Worm (Caenorhabditis elegans): ENCODE results near the gene T02G5.7.

DNA sequence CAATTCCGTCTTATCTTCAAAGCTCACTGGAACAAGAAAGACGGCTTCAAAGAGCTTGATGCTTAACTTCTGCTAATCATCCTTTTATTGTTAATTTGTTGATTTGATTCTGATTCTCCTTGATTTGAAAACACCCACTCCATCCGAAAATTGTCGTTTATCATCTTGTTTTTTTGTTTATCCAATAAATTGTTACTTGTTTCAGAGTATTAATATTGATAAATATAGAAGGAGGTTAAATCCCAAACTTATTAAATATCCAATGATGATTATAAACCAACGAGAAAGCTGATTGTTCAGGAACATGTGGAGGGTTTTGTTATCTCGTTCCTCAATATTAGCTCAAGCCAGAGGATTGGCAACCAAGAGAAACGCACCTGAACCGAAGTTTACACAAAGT is 37.4 kb downstream of the T02G5.7 start, which contains the start of gene F10E7.6:
- TF ChIP-seq pha-2 (tag; optimal IDR thresholded peaks at IDR 0.05) (no peak), ceh-6 (GFP tag; optimal IDR thresholded peaks at IDR 0.05) (no peak), che-1 (tag; optimal IDR thresholded peaks at IDR 0.05) (no peak), ceh-24 (tag; optimal IDR thresholded peaks at IDR 0.05) (no peak), ama-1 (optimal IDR thresholded peaks at IDR 0.05) (no peak)
